Fruit fly (Drosophila melanogaster): ENCODE measurements around the gene CHKov2.

DNA sequence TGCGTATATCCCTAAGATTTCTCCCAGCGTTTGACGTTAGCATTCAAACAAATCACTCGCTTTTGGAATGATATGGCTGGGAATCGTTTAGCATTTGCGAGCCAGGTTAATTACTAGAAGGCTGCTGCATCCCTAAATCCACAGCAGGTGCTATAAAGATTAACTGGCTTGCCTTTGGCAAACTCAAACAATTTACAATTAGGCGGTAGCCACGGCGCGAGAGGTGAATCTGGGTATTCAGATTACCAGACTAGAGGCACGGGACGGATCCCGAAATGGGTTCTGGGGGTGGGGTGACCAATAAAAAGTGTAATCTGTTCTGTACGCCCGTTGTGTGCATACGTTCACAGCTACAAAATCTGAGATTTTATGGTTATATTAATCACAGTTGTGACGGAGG, 49.8 kb downstream of the CHKov2 start, which contains the start of gene CG11892:
- TF ChIP-seq Eip78C (GFP tag), result no peak
- TF ChIP-seq Blimp-1 (GFP tag; optimal IDR thresholded peaks at IDR 0.05), result no peak
- no peak for TF ChIP-seq CG32006 (GFP tag; optimal IDR thresholded peaks at IDR 0.05)
- no peak for TF ChIP-seq CG3919 (GFP tag; optimal IDR thresholded peaks at IDR 0.05)
- no peak for TF ChIP-seq CG16779 (tag; optimal IDR thresholded peaks at IDR 0.05)
- TF ChIP-seq CG3032 (tag; optimal IDR thresholded peaks at IDR 0.05), result no peak
- TF ChIP-seq fd85E (GFP tag; optimal IDR thresholded peaks at IDR 0.05), result no peak
- TF ChIP-seq cyc (GFP tag; optimal IDR thresholded peaks at IDR 0.05), result no peak
- no peak for TF ChIP-seq Met (GFP tag; optimal IDR thresholded peaks at IDR 0.05)
- no peak for TF ChIP-seq CG6854 (GFP tag; optimal IDR thresholded peaks at IDR 0.05)
- no peak for TF ChIP-seq CG6163 (GFP tag; IDR thresholded peaks at IDR 0.05)
- TF ChIP-seq CG15336 (GFP tag; IDR thresholded peaks at IDR 0.05), result no peak

Measured in whole organism, prepupa.